Worm (Caenorhabditis elegans): ENCODE results near the gene srh-246.

The srh-246 gene

ce11 chrV:695914-696313, 38.3 kb upstream of the srh-246 start, which contains the start of gene srj-52:
Gene srj-52, minus strand, starts transcription at chrV:696014.
- TF ChIP-seq cnd-1 (tag; optimal IDR thresholded peaks at IDR 0.05) (no peak), ceh-39 (tag; optimal IDR thresholded peaks at IDR 0.05) (no peak)

- TF ChIP-seq M03D4.4 (tag; optimal IDR thresholded peaks at IDR 0.05) (no peak), mep-1 (tag; optimal IDR thresholded peaks at IDR 0.05) (no peak), unc-39 (tag; optimal IDR thresholded peaks at IDR 0.05) (no peak), tbx-8 (GFP tag; optimal IDR thresholded peaks at IDR 0.05) (no peak), nhr-237 (tag; optimal IDR thresholded peaks at IDR 0.05) (no peak), ces-1 (GFP tag; optimal IDR thresholded peaks at IDR 0.05) (no peak), unc-62 (GFP tag; optimal IDR thresholded peaks at IDR 0.05) (no peak), mls-2 (tag; optimal IDR thresholded peaks at IDR 0.05) (no peak)
These were observed 37.0 kb upstream of the srh-246 start, which contains the start of gene srj-53 for ce11 chrV:694625-695024. Gene srj-53, minus strand, starts transcription at chrV:694725.

DNA sequence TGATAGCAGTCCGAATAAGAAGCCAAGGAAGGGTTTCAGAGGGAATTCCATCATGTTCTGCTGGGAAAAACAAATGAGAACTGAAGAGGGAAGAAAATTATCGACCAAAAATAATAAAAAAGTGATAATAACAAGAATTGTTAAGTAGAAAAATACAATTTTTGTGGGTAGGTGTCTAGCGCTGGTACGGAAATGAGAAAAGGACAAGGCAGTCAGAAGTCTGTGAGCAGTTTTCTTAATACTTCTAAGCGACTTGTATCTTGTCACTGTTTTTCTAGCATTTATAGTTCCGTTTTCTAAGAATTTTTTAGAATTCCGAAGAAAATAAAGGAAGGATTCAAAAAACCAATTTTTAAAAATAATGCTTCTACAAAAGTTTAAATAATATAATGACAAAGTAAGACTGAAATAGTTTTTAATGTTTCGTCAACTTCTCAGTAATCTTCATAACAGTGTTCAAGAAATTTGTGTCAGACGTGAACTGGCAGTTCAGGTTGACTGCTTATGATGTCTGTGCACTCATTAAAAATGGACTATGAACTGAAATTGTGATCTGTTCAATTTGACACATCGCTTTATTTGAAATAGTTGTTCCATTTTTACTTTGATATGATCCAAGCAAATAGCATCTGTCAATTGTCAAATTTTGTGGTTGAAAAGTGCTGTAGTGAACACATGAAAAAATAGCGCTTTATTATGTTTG, 35.3 kb upstream of the srh-246 start, which contains the start of gene srx-4:
Gene srx-4 (minus strand): TSS at position 51 of the 703 bp plus-strand sequence.
- TF ChIP-seq ceh-43 (GFP tag; optimal IDR thresholded peaks at IDR 0.05) (no peak), ces-1 (GFP tag; optimal IDR thresholded peaks at IDR 0.05) (no peak), ceh-83 (GFP tag; optimal IDR thresholded peaks at IDR 0.05) (no peak), nhr-76 (tag; optimal IDR thresholded peaks at IDR 0.05) (no peak), elt-1 (tag; optimal IDR thresholded peaks at IDR 0.05; ENCODE audit: borderline replicate concordance, insufficient read depth) (no peak), drap-1 (GFP tag; optimal IDR thresholded peaks at IDR 0.05) (no peak)

ce11 chrV:689538-689937, 32.0 kb upstream of the srh-246 start:
- TF ChIP-seq bed-3 (GFP tag; optimal IDR thresholded peaks at IDR 0.05) = no peak
- no peak for TF ChIP-seq ztf-11 (tag; optimal IDR thresholded peaks at IDR 0.05)
- no peak for TF ChIP-seq nhr-28 (tag; optimal IDR thresholded peaks at IDR 0.05)
- TF ChIP-seq blmp-1 (tag; optimal IDR thresholded peaks at IDR 0.05) = no peak

DNA sequence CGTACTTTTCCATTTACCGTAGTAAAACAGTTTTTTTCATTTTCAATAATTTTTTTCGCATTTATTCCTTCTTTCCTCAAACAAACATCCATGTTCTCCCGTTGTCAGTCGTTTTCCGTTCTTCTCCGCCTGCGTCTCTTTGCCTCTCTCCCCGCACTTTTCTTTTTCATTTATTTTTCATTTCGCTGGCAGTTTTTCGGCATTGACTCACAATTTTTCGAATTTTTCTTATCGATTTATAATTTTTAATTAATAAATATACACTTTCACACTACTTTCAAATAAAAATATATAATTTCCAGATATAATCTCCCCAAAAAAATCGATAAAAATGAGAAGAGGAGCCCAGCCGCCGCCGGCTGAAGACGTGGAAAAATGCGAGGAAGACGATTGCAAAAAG, 29.8 kb upstream of the srh-246 start, which contains the start of gene H25P19.1:
Gene H25P19.1 (plus strand): TSS at position 301 of the 400 bp plus-strand sequence.
- TF ChIP-seq lin-13 (tag; optimal IDR thresholded peaks at IDR 0.05) (no peak), hlh-1 (tag; optimal IDR thresholded peaks at IDR 0.05) (no peak), drap-1 (GFP tag; optimal IDR thresholded peaks at IDR 0.05) (no peak), elt-3 (tag; optimal IDR thresholded peaks at IDR 0.05) (no peak), nhr-237 (tag; optimal IDR thresholded peaks at IDR 0.05) (no peak), elt-1 (tag; optimal IDR thresholded peaks at IDR 0.05; ENCODE audit: borderline replicate concordance, insufficient read depth) (no peak), ceh-39 (tag; optimal IDR thresholded peaks at IDR 0.05) (no peak), snpc-4 (tag; optimal IDR thresholded peaks at IDR 0.05) (no peak), M03D4.4 (tag; optimal IDR thresholded peaks at IDR 0.05) (no peak), ces-1 (GFP tag; optimal IDR thresholded peaks at IDR 0.05) (no peak), zip-8 (tag; optimal IDR thresholded peaks at IDR 0.05) (no peak), mep-1 (tag; optimal IDR thresholded peaks at IDR 0.05) (no peak), lin-32 (GFP tag; optimal IDR thresholded peaks at IDR 0.05) (no peak), nhr-76 (tag; optimal IDR thresholded peaks at IDR 0.05) (no peak), mab-5 (tag; optimal IDR thresholded peaks at IDR 0.05) (no peak), ztf-11 (tag; optimal IDR thresholded peaks at IDR 0.05) (no peak), flh-1 (GFP tag; optimal IDR thresholded peaks at IDR 0.05) (no peak), lsy-2 (tag; optimal IDR thresholded peaks at IDR 0.05) (no peak)

DNA sequence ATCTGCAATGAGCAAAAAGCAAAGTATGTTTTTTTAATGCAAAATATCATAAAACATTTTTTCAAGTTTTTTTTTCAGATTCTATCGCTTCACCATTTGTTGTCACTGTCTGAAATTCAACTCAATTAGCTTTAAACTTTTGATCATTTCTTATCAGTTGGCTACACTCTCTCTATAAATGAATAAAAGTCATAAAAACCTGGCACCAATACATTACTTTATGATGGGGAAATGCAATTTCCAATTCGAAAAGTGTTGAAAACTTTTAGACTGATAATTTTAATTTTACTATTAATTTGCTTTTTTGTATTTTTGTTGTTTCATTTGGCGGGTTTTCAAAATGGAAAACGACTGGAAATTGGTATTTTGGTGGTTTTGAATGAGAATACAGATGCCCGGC, 26.3 kb upstream of the srh-246 start, which contains the start of gene F31F4.1:
Gene F31F4.1 (plus strand): TSS at position 203 of the 400 bp plus-strand sequence.
- TF ChIP-seq sptf-1 (tag; optimal IDR thresholded peaks at IDR 0.05) = no peak
- no peak for TF ChIP-seq ces-1 (GFP tag; optimal IDR thresholded peaks at IDR 0.05)
- TF ChIP-seq lin-13 (tag; optimal IDR thresholded peaks at IDR 0.05) = no peak
- TF ChIP-seq zip-8 (tag; optimal IDR thresholded peaks at IDR 0.05) = no peak
- no peak for TF ChIP-seq unc-62 (GFP tag; optimal IDR thresholded peaks at IDR 0.05)
- no peak for TF ChIP-seq elt-3 (tag; optimal IDR thresholded peaks at IDR 0.05)
- TF ChIP-seq tbx-8 (GFP tag; optimal IDR thresholded peaks at IDR 0.05) = no peak
- TF ChIP-seq blmp-1 (tag; optimal IDR thresholded peaks at IDR 0.05) = no peak

All from whole organism, mixed stage, embryonic.